Fruit fly (Drosophila melanogaster): ENCODE results near the gene ND-ACP.
A peak's percentile ranks its signal among the peaks of the same experiment; 100 is the strongest.

ND-ACP gene

DNA sequence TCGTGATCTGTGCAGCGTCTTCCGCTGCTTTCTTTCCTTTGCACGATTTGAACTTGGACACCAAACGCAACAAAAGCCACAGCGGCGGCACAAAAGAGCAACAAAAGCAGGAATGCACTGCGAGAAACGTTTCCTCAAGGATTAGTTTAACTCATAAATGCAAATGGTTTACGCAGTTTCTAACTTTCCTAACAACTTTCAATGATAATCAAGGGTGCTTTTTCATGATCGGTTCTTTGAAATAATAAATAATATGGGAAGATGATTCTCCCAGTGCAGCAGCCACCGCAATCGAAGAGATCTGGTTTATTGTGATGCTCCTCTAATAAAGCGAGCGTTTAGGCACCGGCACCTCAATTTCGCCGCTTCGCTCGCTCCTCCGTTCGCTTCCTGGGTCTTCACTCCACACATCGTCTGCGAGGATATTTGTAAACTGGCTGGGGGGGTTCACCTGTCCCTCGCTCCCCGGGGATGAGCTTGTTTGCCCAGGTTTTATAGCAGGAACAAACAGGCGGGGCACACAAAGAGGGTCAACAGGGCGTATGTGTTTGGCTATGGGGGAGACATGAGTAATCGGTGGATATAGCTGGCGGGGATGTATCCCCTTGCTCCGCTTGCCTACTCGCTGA, 10.5 kb upstream of the ND-ACP start (continued):
- TF ChIP-seq rib (GFP tag; IDR thresholded peaks at IDR 0.05) (no peak), CG31388 (GFP tag; optimal IDR thresholded peaks at IDR 0.05) (peak; percentile 62), dm (GFP tag; optimal IDR thresholded peaks at IDR 0.05) (peak; percentile 25), btn (GFP tag; optimal IDR thresholded peaks at IDR 0.05) (peak; percentile 63), CG10654 (GFP tag; optimal IDR thresholded peaks at IDR 0.05) (peak; percentile 77), Trl (optimal IDR thresholded peaks at IDR 0.05) (no peak), Trl (GFP tag; optimal IDR thresholded peaks at IDR 0.05) (peak; percentile 60), Dad (GFP tag; optimal IDR thresholded peaks at IDR 0.05) (peak; percentile 45), CG13287 (GFP tag; IDR thresholded peaks at IDR 0.05; ENCODE audit: partially characterized antibody) (no peak), sisA (GFP tag; IDR thresholded peaks at IDR 0.05) (peak; percentile 92), HmgZ (tag; optimal IDR thresholded peaks at IDR 0.05) (peak; percentile 40), Tbp (GFP tag; optimal IDR thresholded peaks at IDR 0.05) (no peak), vnd (GFP tag; IDR thresholded peaks at IDR 0.05; ENCODE audit: partially characterized antibody) (no peak), CG1233 (GFP tag; optimal IDR thresholded peaks at IDR 0.05) (peak; percentile 64), seq (GFP tag; IDR thresholded peaks at IDR 0.05) (peak; percentile 58; the same call in 1 of the 2 replicates), CG15696 (tag; optimal IDR thresholded peaks at IDR 0.05) (no peak), CG1602 (GFP tag; optimal IDR thresholded peaks at IDR 0.05) (peak; percentile 60), row (GFP tag; IDR thresholded peaks at IDR 0.05) (peak; percentile 78), Hey (tag; optimal IDR thresholded peaks at IDR 0.05) (no peak), Mes4 (GFP tag; optimal IDR thresholded peaks at IDR 0.05) (peak; percentile 70), CG3407 (GFP tag; optimal IDR thresholded peaks at IDR 0.05) (peak; percentile 75), CG30403 (GFP tag; optimal IDR thresholded peaks at IDR 0.05) (peak; percentile 81), odd (GFP tag; optimal IDR thresholded peaks at IDR 0.05) (peak; percentile 72), CG3995 (GFP tag; optimal IDR thresholded peaks at IDR 0.05) (no peak), otp (GFP tag; IDR thresholded peaks at IDR 0.05) (peak; percentile 84), lola (GFP tag; optimal IDR thresholded peaks at IDR 0.05) (peak in 1 of 3 experiments; percentile 69), ssp (GFP tag; IDR thresholded peaks at IDR 0.05) (peak; percentile 67), tgo (GFP tag; IDR thresholded peaks at IDR 0.05) (peak; percentile 79), CG4424 (GFP tag; optimal IDR thresholded peaks at IDR 0.05) (peak; percentile 84), Dfd (GFP tag; optimal IDR thresholded peaks at IDR 0.05) (no peak), CG4360 (GFP tag; IDR thresholded peaks at IDR 0.05) (peak; percentile 51), Nf-YC (tag; optimal IDR thresholded peaks at IDR 0.05) (no peak), BEAF-32 (GFP tag; optimal IDR thresholded peaks at IDR 0.05) (no peak), D19A (tag; optimal IDR thresholded peaks at IDR 0.05) (peak; percentile 77), bbx (GFP tag; IDR thresholded peaks at IDR 0.05; ENCODE audit: partially characterized antibody) (no peak), CG2889 (GFP tag; IDR thresholded peaks at IDR 0.05) (no peak), nmo (GFP tag; optimal IDR thresholded peaks at IDR 0.05) (peak; percentile 85), prd (optimal IDR thresholded peaks at IDR 0.05) (no peak), prd (GFP tag; IDR thresholded peaks at IDR 0.05) (peak; percentile 85), Dbx (GFP tag; IDR thresholded peaks at IDR 0.05) (peak; percentile 53; the same call in 1 of the 3 replicates), cato (GFP tag; optimal IDR thresholded peaks at IDR 0.05; ENCODE audit: borderline replicate concordance) (peak; percentile 58), kay (GFP tag; optimal IDR thresholded peaks at IDR 0.05) (peak; percentile 11), Scr (GFP tag; IDR thresholded peaks at IDR 0.05; ENCODE audit: partially characterized antibody) (no peak), zen (tag; optimal IDR thresholded peaks at IDR 0.05) (peak; percentile 38), CG13775 (GFP tag; optimal IDR thresholded peaks at IDR 0.05) (peak; percentile 52), sima (GFP tag; optimal IDR thresholded peaks at IDR 0.05) (no peak), gsb (GFP tag; IDR thresholded peaks at IDR 0.05) (no peak), ro (GFP tag; IDR thresholded peaks at IDR 0.05) (peak; percentile 45; the same call in 1 of the 2 replicates), mam (GFP tag; optimal IDR thresholded peaks at IDR 0.05) (peak; percentile 51), B-H2 (GFP tag; optimal IDR thresholded peaks at IDR 0.05) (no peak), CG16813 (GFP tag; IDR thresholded peaks at IDR 0.05; ENCODE audit: partially characterized antibody) (no peak)
